Fruit fly (Drosophila melanogaster) whole organism, wandering third instar larva: Measurements from ENCODE around the gene CG15368.

Source experiments
- HLH106 ChIP-seq: fragments of 200-800 bp; optimal IDR thresholded peaks from 3 replicates; lab custom pipeline; 2019; ENCODE audit warnings: missing biosample characterization, mild to moderate bottlenecking, missing genetic modification characterization, moderate library complexity
- brk ChIP-seq: fragments of 200-800 bp; sonication (Bioruptor generic); optimal IDR thresholded peaks from 2 replicates; lab custom pipeline; 2016; ENCODE audit warnings: missing biosample characterization, mild to moderate bottlenecking, missing genetic modification characterization
- ey ChIP-seq: fragments of 200-800 bp; sonication (Bioruptor generic); optimal IDR thresholded peaks from 2 replicates; lab custom pipeline; 2016; ENCODE audit warnings: missing biosample characterization, missing genetic modification characterization
- fru ChIP-seq: fragments of 200-800 bp; sonication (Bioruptor generic); optimal IDR thresholded peaks from 3 replicates; lab custom pipeline; 2016; ENCODE audit warnings: missing biosample characterization, mild to moderate bottlenecking, missing genetic modification characterization
- usp ChIP-seq: fragments of >200 bp; optimal IDR thresholded peaks from 2 replicates; lab custom pipeline; 2017; ENCODE audit warnings: missing biosample characterization, missing genetic modification characterization

DNA sequence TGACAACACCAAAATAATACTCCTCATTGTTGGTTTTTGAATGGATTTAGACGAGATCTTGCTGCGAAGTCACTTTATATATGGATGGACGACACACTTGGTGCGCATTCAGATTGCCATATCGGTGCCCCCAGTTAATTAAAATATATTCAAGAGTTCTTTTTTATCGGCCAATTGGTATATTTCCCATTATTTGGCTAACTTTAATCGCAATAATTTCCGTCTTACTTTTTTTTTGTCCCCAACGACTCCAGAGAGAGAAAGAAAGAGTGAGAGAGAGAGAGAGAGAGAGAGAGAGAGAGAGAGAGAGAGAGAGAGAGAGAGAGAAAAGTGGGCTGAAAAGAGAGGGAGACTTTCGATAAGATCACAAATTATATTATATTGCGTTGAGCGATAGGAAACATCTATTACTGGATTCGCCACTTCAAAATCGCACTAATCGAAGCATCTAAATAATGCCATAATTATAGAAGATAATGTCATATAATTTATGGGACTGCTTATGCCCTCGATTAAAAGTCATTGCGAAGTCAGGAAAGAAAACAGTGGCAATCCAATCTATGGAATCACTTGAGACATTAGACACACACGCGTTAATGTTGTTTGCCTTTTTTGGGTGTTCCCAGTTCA lies 24.9 kb upstream of the CG15368 start, which contains the start of gene CG12115:
- TF ChIP-seq fru (GFP tag; lab: Kevin White, UChicago) (no peak), ey (no peak), HLH106 (tag; lab: Kevin White, UChicago) (no peak), brk (no peak), usp (no peak)
